ENCODE assay signal across 2 fruit fly cellular contexts in the genomic region with DNA sequence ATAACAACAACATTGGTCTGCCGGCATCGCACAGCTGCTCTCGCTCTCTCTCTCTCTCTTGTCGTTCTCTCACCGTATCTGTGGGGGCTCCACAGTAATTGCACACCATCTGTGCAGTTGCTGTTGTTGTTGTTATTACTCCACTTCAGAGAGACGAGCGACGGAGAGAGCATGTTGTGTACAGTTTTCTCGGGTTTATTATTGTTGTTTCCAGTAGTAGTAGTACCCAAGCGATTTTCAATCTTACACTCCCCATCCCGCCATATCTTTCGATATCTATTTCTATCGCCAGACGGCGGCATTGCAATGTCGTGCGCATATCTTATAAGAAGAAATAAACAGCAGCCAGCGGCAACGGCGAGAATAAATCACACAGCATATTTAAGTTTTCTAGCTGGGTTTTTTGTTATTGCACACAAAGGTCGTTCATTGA.
TF ChIP-seq lines count a peak whose summit lies in the region.

No protein-coding gene starts in this region.

TF ChIP-seq in whole organism, adult, 20 proteins besides CTCF, POLR2A, EP300 and RAD21 (continued from another document):
- TF ChIP-seq bab1 (GFP tag; optimal IDR thresholded peaks at IDR 0.05; lab: Kevin White, UChicago) (peak; percentile 43), CG12768 (GFP tag; optimal IDR thresholded peaks at IDR 0.05; lab: Kevin White, UChicago) (peak; percentile 17), Crg-1 (GFP tag; optimal IDR thresholded peaks at IDR 0.05; lab: Kevin White, UChicago) (no peak)

TF ChIP-seq in whole organism, embryonic, 481 proteins besides CTCF, POLR2A, EP300 and RAD21 (continued from another document and continues in another):
- TF ChIP-seq kay (GFP tag; optimal IDR thresholded peaks at IDR 0.05; lab: Kevin White, UChicago) = no peak
- no peak for TF ChIP-seq CG17612 (GFP tag; IDR thresholded peaks at IDR 0.05; lab: Robert Waterston, UW)
- no peak for TF ChIP-seq knrl (GFP tag; IDR thresholded peaks at IDR 0.05; lab: Robert Waterston, UW; ENCODE audit: partially characterized antibody)
- TF ChIP-seq CG4617 (GFP tag; optimal IDR thresholded peaks at IDR 0.05; lab: Kevin White, UChicago; ENCODE audit: borderline replicate concordance) = no peak
- no peak for TF ChIP-seq Oaz (GFP tag; IDR thresholded peaks at IDR 0.05; lab: Robert Waterston, UW)
- no peak for TF ChIP-seq CG7357 (GFP tag; IDR thresholded peaks at IDR 0.05; lab: Robert Waterston, UW)
- TF ChIP-seq Fer2 (tag; optimal IDR thresholded peaks at IDR 0.05; lab: Kevin White, UChicago) = no peak
- no peak for TF ChIP-seq Ssrp (tag; optimal IDR thresholded peaks at IDR 0.05; lab: Kevin White, UChicago)
- TF ChIP-seq Rx (GFP tag; IDR thresholded peaks at IDR 0.05; lab: Robert Waterston, UW) = no peak
- TF ChIP-seq CG3163 (GFP tag; optimal IDR thresholded peaks at IDR 0.05; lab: Kevin White, UChicago) = no peak
- no peak for TF ChIP-seq Asciz (GFP tag; optimal IDR thresholded peaks at IDR 0.05; lab: Kevin White, UChicago)
- TF ChIP-seq CG10654 (GFP tag; optimal IDR thresholded peaks at IDR 0.05; lab: Kevin White, UChicago) = no peak
- TF ChIP-seq NfI (GFP tag; optimal IDR thresholded peaks at IDR 0.05; lab: Kevin White, UChicago) = no peak
- TF ChIP-seq dmrt99B (tag; optimal IDR thresholded peaks at IDR 0.05; lab: Kevin White, UChicago) = no peak
- TF ChIP-seq CG11696 (GFP tag; IDR thresholded peaks at IDR 0.05; lab: Robert Waterston, UW) = no peak
- no peak for TF ChIP-seq GATAe (GFP tag; conservative IDR thresholded peaks at IDR 0.05; lab: Robert Waterston, UW)
- no peak for TF ChIP-seq crc (GFP tag; optimal IDR thresholded peaks at IDR 0.05; lab: Kevin White, UChicago)
- TF ChIP-seq Aef1 (GFP tag; IDR thresholded peaks at IDR 0.05; lab: Robert Waterston, UW) = no peak
- TF ChIP-seq MTF-1 (GFP tag; optimal IDR thresholded peaks at IDR 0.05; lab: Kevin White, UChicago; ENCODE audit: borderline replicate concordance) = no peak
- TF ChIP-seq so (GFP tag; IDR thresholded peaks at IDR 0.05; lab: Robert Waterston, UW) = no peak
- no peak for TF ChIP-seq CG7839 (tag; optimal IDR thresholded peaks at IDR 0.05; lab: Kevin White, UChicago)
- TF ChIP-seq Gug (GFP tag; IDR thresholded peaks at IDR 0.05; lab: Robert Waterston, UW) = no peak
- no peak for TF ChIP-seq CG7556 (GFP tag; optimal IDR thresholded peaks at IDR 0.05; lab: Kevin White, UChicago)
- no peak for TF ChIP-seq CG5953 (GFP tag; IDR thresholded peaks at IDR 0.05; lab: Robert Waterston, UW)
- TF ChIP-seq CG12744 (GFP tag; optimal IDR thresholded peaks at IDR 0.05; lab: Kevin White, UChicago) = no peak
- TF ChIP-seq ato (GFP tag; IDR thresholded peaks at IDR 0.05; lab: Robert Waterston, UW; ENCODE audit: partially characterized antibody) = no peak
- TF ChIP-seq Dek (tag; optimal IDR thresholded peaks at IDR 0.05; lab: Kevin White, UChicago) = no peak
- peak; percentile 3 for TF ChIP-seq CG10543 (GFP tag; optimal IDR thresholded peaks at IDR 0.05; lab: Kevin White, UChicago)
- peak; percentile 21 for TF ChIP-seq sqz (GFP tag; optimal IDR thresholded peaks at IDR 0.05; lab: Kevin White, UChicago)
- TF ChIP-seq CG33557 (GFP tag; optimal IDR thresholded peaks at IDR 0.05; lab: Kevin White, UChicago) = peak; percentile 2
- TF ChIP-seq CG17912 (GFP tag; optimal IDR thresholded peaks at IDR 0.05; lab: Kevin White, UChicago) = peak; percentile 4
- peak; percentile 30 for TF ChIP-seq nau (GFP tag; optimal IDR thresholded peaks at IDR 0.05; lab: Kevin White, UChicago)
- TF ChIP-seq nerfin-1 (tag; optimal IDR thresholded peaks at IDR 0.05; lab: Kevin White, UChicago) = peak; percentile 25
- no peak for TF ChIP-seq CG8290 (GFP tag; optimal IDR thresholded peaks at IDR 0.05; lab: Kevin White, UChicago)
- TF ChIP-seq CG8290 (tag; optimal IDR thresholded peaks at IDR 0.05; lab: Kevin White, UChicago) = no peak
- no peak for TF ChIP-seq sens-2 (GFP tag; IDR thresholded peaks at IDR 0.05; lab: Robert Waterston, UW)
- TF ChIP-seq pzg (GFP tag; optimal IDR thresholded peaks at IDR 0.05; lab: Kevin White, UChicago) = no peak
- no peak for TF ChIP-seq sc (optimal IDR thresholded peaks at IDR 0.05; lab: Kevin White, UChicago)
- TF ChIP-seq sc (GFP tag; optimal IDR thresholded peaks at IDR 0.05; lab: Kevin White, UChicago) = no peak
- no peak for TF ChIP-seq Dip3 (GFP tag; optimal IDR thresholded peaks at IDR 0.05; lab: Kevin White, UChicago)
- no peak for TF ChIP-seq tin (GFP tag; optimal IDR thresholded peaks at IDR 0.05; lab: Kevin White, UChicago)
- TF ChIP-seq CG4328 (GFP tag; optimal IDR thresholded peaks at IDR 0.05; lab: Kevin White, UChicago) = no peak
- TF ChIP-seq trh (GFP tag; optimal IDR thresholded peaks at IDR 0.05; lab: Kevin White, UChicago) = no peak
- no peak for TF ChIP-seq HLH4C (GFP tag; IDR thresholded peaks at IDR 0.05; lab: Robert Waterston, UW; ENCODE audit: partially characterized antibody)
- TF ChIP-seq CG3407 (GFP tag; optimal IDR thresholded peaks at IDR 0.05; lab: Kevin White, UChicago) = no peak
- TF ChIP-seq ems (GFP tag; optimal IDR thresholded peaks at IDR 0.05; lab: Kevin White, UChicago) = no peak
- TF ChIP-seq CG3847 (GFP tag; IDR thresholded peaks at IDR 0.05; lab: Robert Waterston, UW) = no peak
- no peak for TF ChIP-seq CG15696 (tag; optimal IDR thresholded peaks at IDR 0.05; lab: Kevin White, UChicago)
- TF ChIP-seq CG4282 (GFP tag; optimal IDR thresholded peaks at IDR 0.05; lab: Kevin White, UChicago) = no peak
- no peak for TF ChIP-seq croc (GFP tag; conservative IDR thresholded peaks at IDR 0.05; lab: Robert Waterston, UW)
- TF ChIP-seq peb (GFP tag; IDR thresholded peaks at IDR 0.05; lab: Robert Waterston, UW) = no peak
- TF ChIP-seq kni (GFP tag; optimal IDR thresholded peaks at IDR 0.05; lab: Kevin White, UChicago) = peak; percentile 12
- TF ChIP-seq vvl (GFP tag; IDR thresholded peaks at IDR 0.05; lab: Robert Waterston, UW) = no peak
- TF ChIP-seq CG17385 (GFP tag; optimal IDR thresholded peaks at IDR 0.05; lab: Kevin White, UChicago) = peak; percentile 18
- TF ChIP-seq klu (GFP tag; IDR thresholded peaks at IDR 0.05; lab: Robert Waterston, UW) = no peak
- TF ChIP-seq CG5180 (GFP tag; optimal IDR thresholded peaks at IDR 0.05; lab: Kevin White, UChicago) = peak; percentile 65
- no peak for TF ChIP-seq BEAF-32 (GFP tag; optimal IDR thresholded peaks at IDR 0.05; lab: Kevin White, UChicago)
- TF ChIP-seq chinmo (GFP tag; IDR thresholded peaks at IDR 0.05; lab: Robert Waterston, UW; ENCODE audit: partially characterized antibody) = no peak
- TF ChIP-seq cg (GFP tag; optimal IDR thresholded peaks at IDR 0.05; lab: Kevin White, UChicago) = peak; percentile 49
- TF ChIP-seq pho (GFP tag; optimal IDR thresholded peaks at IDR 0.05; lab: Kevin White, UChicago) = no peak
- TF ChIP-seq unpg (GFP tag; optimal IDR thresholded peaks at IDR 0.05; lab: Kevin White, UChicago) = no peak
- no peak for TF ChIP-seq aop (GFP tag; IDR thresholded peaks at IDR 0.05; lab: Robert Waterston, UW)
- TF ChIP-seq CG15073 (GFP tag; optimal IDR thresholded peaks at IDR 0.05; lab: Kevin White, UChicago) = no peak
- TF ChIP-seq sisA (GFP tag; IDR thresholded peaks at IDR 0.05; lab: Robert Waterston, UW) = no peak
- peak; percentile 14 for TF ChIP-seq lbe (GFP tag; optimal IDR thresholded peaks at IDR 0.05; lab: Kevin White, UChicago)
- TF ChIP-seq psq (GFP tag; optimal IDR thresholded peaks at IDR 0.05; lab: Kevin White, UChicago) = no peak
- TF ChIP-seq caup (GFP tag; optimal IDR thresholded peaks at IDR 0.05; lab: Kevin White, UChicago; ENCODE audit: severe bottlenecking) = no peak
- TF ChIP-seq hbn (GFP tag; IDR thresholded peaks at IDR 0.05; lab: Robert Waterston, UW; ENCODE audit: partially characterized antibody) = no peak
- TF ChIP-seq btn (GFP tag; optimal IDR thresholded peaks at IDR 0.05; lab: Kevin White, UChicago) = no peak
- no peak for TF ChIP-seq CG1602 (GFP tag; optimal IDR thresholded peaks at IDR 0.05; lab: Kevin White, UChicago)
- no peak for TF ChIP-seq PHDP (tag; optimal IDR thresholded peaks at IDR 0.05; lab: Kevin White, UChicago)
- no peak for TF ChIP-seq bigmax (GFP tag; optimal IDR thresholded peaks at IDR 0.05; lab: Kevin White, UChicago)
- TF ChIP-seq CG4730 (GFP tag; IDR thresholded peaks at IDR 0.05; lab: Robert Waterston, UW) = no peak
- peak; percentile 75 for TF ChIP-seq Med (GFP tag; lab: Kevin White, UChicago)
- peak in 1 of 2 experiments; percentile 11 for TF ChIP-seq Hr78 (GFP tag; optimal IDR thresholded peaks at IDR 0.05; lab: Kevin White, UChicago)
- TF ChIP-seq CG7987 (GFP tag; optimal IDR thresholded peaks at IDR 0.05; lab: Kevin White, UChicago) = no peak
- TF ChIP-seq hkb (optimal IDR thresholded peaks at IDR 0.05; lab: Kevin White, UChicago) = no peak
- TF ChIP-seq hkb (GFP tag; IDR thresholded peaks at IDR 0.05; lab: Robert Waterston, UW) = no peak
- no peak for TF ChIP-seq tgo (GFP tag; IDR thresholded peaks at IDR 0.05; lab: Robert Waterston, UW)
- no peak for TF ChIP-seq scrt (GFP tag; optimal IDR thresholded peaks at IDR 0.05; lab: Kevin White, UChicago)
- no peak for TF ChIP-seq Opbp (GFP tag; IDR thresholded peaks at IDR 0.05; lab: Robert Waterston, UW; ENCODE audit: partially characterized antibody)
- TF ChIP-seq trem (tag; optimal IDR thresholded peaks at IDR 0.05; lab: Kevin White, UChicago) = no peak
- no peak for TF ChIP-seq Eip74EF (GFP tag; optimal IDR thresholded peaks at IDR 0.05; lab: Kevin White, UChicago)
- no peak for TF ChIP-seq chm (GFP tag; IDR thresholded peaks at IDR 0.05; lab: Robert Waterston, UW)
- TF ChIP-seq CG5245 (GFP tag; optimal IDR thresholded peaks at IDR 0.05; lab: Kevin White, UChicago) = no peak
- no peak for TF ChIP-seq CG34224 (GFP tag; IDR thresholded peaks at IDR 0.05; lab: Robert Waterston, UW; ENCODE audit: partially characterized antibody)
- TF ChIP-seq ftz-f1 (GFP tag; optimal IDR thresholded peaks at IDR 0.05; lab: Kevin White, UChicago) = peak; percentile 6
- no peak for TF ChIP-seq Dip2 (GFP tag; IDR thresholded peaks at IDR 0.05; lab: Robert Waterston, UW)
- TF ChIP-seq abd-A (tag; optimal IDR thresholded peaks at IDR 0.05; lab: Kevin White, UChicago) = no peak
- no peak for TF ChIP-seq pita (GFP tag; optimal IDR thresholded peaks at IDR 0.05; lab: Kevin White, UChicago)
- TF ChIP-seq Hr51 (GFP tag; optimal IDR thresholded peaks at IDR 0.05; lab: Kevin White, UChicago) = no peak
- TF ChIP-seq onecut (GFP tag; IDR thresholded peaks at IDR 0.05; lab: Robert Waterston, UW) = no peak; the same call in 1 of the 2 replicates
- TF ChIP-seq HHEX (GFP tag; optimal IDR thresholded peaks at IDR 0.05; lab: Kevin White, UChicago) = no peak
- TF ChIP-seq CG17359 (tag; optimal IDR thresholded peaks at IDR 0.05; lab: Kevin White, UChicago) = no peak
- TF ChIP-seq da (GFP tag; optimal IDR thresholded peaks at IDR 0.05; lab: Kevin White, UChicago) = no peak
- TF ChIP-seq CG7271 (tag; optimal IDR thresholded peaks at IDR 0.05; lab: Kevin White, UChicago) = no peak
- TF ChIP-seq CG6791 (GFP tag; IDR thresholded peaks at IDR 0.05; lab: Robert Waterston, UW; ENCODE audit: partially characterized antibody) = no peak
- TF ChIP-seq oc (tag; optimal IDR thresholded peaks at IDR 0.05; lab: Kevin White, UChicago) = no peak
- TF ChIP-seq CG17186 (GFP tag; optimal IDR thresholded peaks at IDR 0.05; lab: Kevin White, UChicago) = no peak
- TF ChIP-seq CG15479 (GFP tag; optimal IDR thresholded peaks at IDR 0.05; lab: Kevin White, UChicago) = peak; percentile 32
- TF ChIP-seq row (GFP tag; IDR thresholded peaks at IDR 0.05; lab: Robert Waterston, UW) = no peak
- no peak for TF ChIP-seq Mad (GFP tag; optimal IDR thresholded peaks at IDR 0.05; lab: Kevin White, UChicago)
- TF ChIP-seq CG1792 (GFP tag; optimal IDR thresholded peaks at IDR 0.05; lab: Kevin White, UChicago) = no peak
- TF ChIP-seq Dll (GFP tag; IDR thresholded peaks at IDR 0.05; lab: Robert Waterston, UW; ENCODE audit: partially characterized antibody) = no peak
- no peak for TF ChIP-seq ab (GFP tag; optimal IDR thresholded peaks at IDR 0.05; lab: Kevin White, UChicago)
- no peak for TF ChIP-seq CG10321 (GFP tag; IDR thresholded peaks at IDR 0.05; lab: Robert Waterston, UW)
- TF ChIP-seq cas (GFP tag; IDR thresholded peaks at IDR 0.05; lab: Robert Waterston, UW) = no peak
- TF ChIP-seq Bdp1 (GFP tag; optimal IDR thresholded peaks at IDR 0.05; lab: Kevin White, UChicago) = no peak
- no peak for TF ChIP-seq D (optimal IDR thresholded peaks at IDR 0.05; lab: Kevin White, UChicago)
- TF ChIP-seq D (GFP tag; optimal IDR thresholded peaks at IDR 0.05; lab: Kevin White, UChicago) = no peak
- no peak for TF ChIP-seq ranshi (GFP tag; IDR thresholded peaks at IDR 0.05; lab: Robert Waterston, UW)
- TF ChIP-seq CG12155 (GFP tag; optimal IDR thresholded peaks at IDR 0.05; lab: Kevin White, UChicago) = no peak
- no peak for TF ChIP-seq CG2678 (tag; optimal IDR thresholded peaks at IDR 0.05; lab: Kevin White, UChicago)
- no peak for TF ChIP-seq CrebB (tag; optimal IDR thresholded peaks at IDR 0.05; lab: Kevin White, UChicago)
- no peak for TF ChIP-seq phol (tag; optimal IDR thresholded peaks at IDR 0.05; lab: Kevin White, UChicago)
- peak; percentile 66 for TF ChIP-seq pfk (GFP tag; optimal IDR thresholded peaks at IDR 0.05; lab: Kevin White, UChicago)
- TF ChIP-seq CG17802 (tag; optimal IDR thresholded peaks at IDR 0.05; lab: Kevin White, UChicago) = no peak
- no peak for TF ChIP-seq ac (GFP tag; optimal IDR thresholded peaks at IDR 0.05; lab: Kevin White, UChicago)
- no peak for TF ChIP-seq CG12299 (tag; optimal IDR thresholded peaks at IDR 0.05; lab: Kevin White, UChicago)
- no peak for TF ChIP-seq CG18476 (GFP tag; optimal IDR thresholded peaks at IDR 0.05; lab: Kevin White, UChicago)
- no peak for TF ChIP-seq CG10209 (GFP tag; optimal IDR thresholded peaks at IDR 0.05; lab: Kevin White, UChicago)
- no peak for TF ChIP-seq HLH3B (GFP tag; IDR thresholded peaks at IDR 0.05; lab: Robert Waterston, UW)
- TF ChIP-seq CG12071 (GFP tag; optimal IDR thresholded peaks at IDR 0.05; lab: Kevin White, UChicago) = no peak
- no peak for TF ChIP-seq Dref (GFP tag; IDR thresholded peaks at IDR 0.05; lab: Robert Waterston, UW)
- no peak for TF ChIP-seq CG1603 (tag; optimal IDR thresholded peaks at IDR 0.05; lab: Kevin White, UChicago)
- no peak for TF ChIP-seq CG4360 (GFP tag; IDR thresholded peaks at IDR 0.05; lab: Robert Waterston, UW)
- TF ChIP-seq CG6654 (GFP tag; optimal IDR thresholded peaks at IDR 0.05; lab: Kevin White, UChicago) = no peak
- peak; percentile 73 for TF ChIP-seq grn (GFP tag; optimal IDR thresholded peaks at IDR 0.05; lab: Kevin White, UChicago)
- no peak for TF ChIP-seq dpn (GFP tag; optimal IDR thresholded peaks at IDR 0.05; lab: Kevin White, UChicago)
- no peak for TF ChIP-seq MBD-R2 (GFP tag; IDR thresholded peaks at IDR 0.05; lab: Robert Waterston, UW)
- no peak for TF ChIP-seq Hr39 (optimal IDR thresholded peaks at IDR 0.05; lab: Kevin White, UChicago)
